Worm (Caenorhabditis elegans): Measurements from ENCODE around the gene idhg-1.

Gene idhg-1

ce11 chrIII:4568455-4568854 lies at the start of gene idhg-1:
Gene idhg-1 (plus strand): TSS chrIII:4568797.
- TF ChIP-seq lin-35 (GFP tag; optimal IDR thresholded peaks at IDR 0.05), result peak in 1 of 3 experiments; percentile 47
- peak; percentile 46; the same call in 1 of the 2 replicates for TF ChIP-seq mcd-1 (GFP tag; IDR thresholded peaks at IDR 0.05)
- peak; percentile 65 for TF ChIP-seq unc-130 (GFP tag; optimal IDR thresholded peaks at IDR 0.05)
- peak; percentile 30 for TF ChIP-seq athp-1 (tag; optimal IDR thresholded peaks at IDR 0.05)
- TF ChIP-seq xnd-1 (tag; optimal IDR thresholded peaks at IDR 0.05), result peak; percentile 0
- TF ChIP-seq ceh-27 (GFP tag; optimal IDR thresholded peaks at IDR 0.05), result peak; percentile 34
- TF ChIP-seq cebp-2 (GFP tag; IDR thresholded peaks at IDR 0.05), result no peak
- no peak for TF ChIP-seq Y53G8AR.9 (GFP tag; conservative IDR thresholded peaks at IDR 0.05)
- TF ChIP-seq F22D6.2 (tag; optimal IDR thresholded peaks at IDR 0.05), result peak; percentile 8
- TF ChIP-seq let-607 (tag; optimal IDR thresholded peaks at IDR 0.05), result peak in 1 of 2 experiments; percentile 11
- 0 out of 2 replicates have a peak, but pooled peaks have one; percentile 55 for TF ChIP-seq egl-44 (GFP tag; IDR thresholded peaks at IDR 0.05)
- TF ChIP-seq nhr-80 (tag; optimal IDR thresholded peaks at IDR 0.05), result peak; percentile 59
- no peak for TF ChIP-seq ztf-28 (GFP tag; IDR thresholded peaks at IDR 0.05)
- no peak for TF ChIP-seq lir-1 (GFP tag; conservative IDR thresholded peaks at IDR 0.05)
- TF ChIP-seq ZK185.1 (tag; optimal IDR thresholded peaks at IDR 0.05; ENCODE audit: poor library complexity, severe bottlenecking), result peak; percentile 83
- TF ChIP-seq die-1 (tag; optimal IDR thresholded peaks at IDR 0.05), result peak; percentile 21
- peak; percentile 55 to 59 for TF ChIP-seq rec-8 (tag; optimal IDR thresholded peaks at IDR 0.05)
- TF ChIP-seq madf-10 (tag; optimal IDR thresholded peaks at IDR 0.05), result peak; percentile 53
- TF ChIP-seq dpl-1 (GFP tag; optimal IDR thresholded peaks at IDR 0.05), result no peak
- peak; percentile 74 for TF ChIP-seq madf-6 (GFP tag; IDR thresholded peaks at IDR 0.05)
- peak; percentile 7 for TF ChIP-seq zim-3 (tag; optimal IDR thresholded peaks at IDR 0.05)
- TF ChIP-seq tbp1 (GFP tag; optimal IDR thresholded peaks at IDR 0.05), result peak; percentile 53
- TF ChIP-seq F39B2.1 (GFP tag; IDR thresholded peaks at IDR 0.05), result no peak
- TF ChIP-seq snpc-4 (GFP tag; optimal IDR thresholded peaks at IDR 0.05), result no peak
- peak in 3 of 4 experiments; percentile 8 to 63 (median 12) for TF ChIP-seq snpc-4 (tag; optimal IDR thresholded peaks at IDR 0.05)
- peak; percentile 46; the same call in 1 of the 2 replicates for TF ChIP-seq ceh-100 (GFP tag; IDR thresholded peaks at IDR 0.05)
- no peak for TF ChIP-seq ets-4 (GFP tag; optimal IDR thresholded peaks at IDR 0.05)
- TF ChIP-seq F23B12.7 (tag; optimal IDR thresholded peaks at IDR 0.05; ENCODE audit: insufficient read depth), result peak; percentile 19
- no peak for TF ChIP-seq ama-1 (optimal IDR thresholded peaks at IDR 0.05)
- peak in 1 of 2 experiments; percentile 23 for TF ChIP-seq ama-1 (GFP tag; optimal IDR thresholded peaks at IDR 0.05)
- TF ChIP-seq gei-17 (GFP tag; optimal IDR thresholded peaks at IDR 0.05), result no peak
- TF ChIP-seq nhr-120 (GFP tag; IDR thresholded peaks at IDR 0.05), result no peak
- no peak for TF ChIP-seq ceh-58 (GFP tag; IDR thresholded peaks at IDR 0.05)
- TF ChIP-seq cebp-1 (GFP tag; IDR thresholded peaks at IDR 0.05), result no peak
- TF ChIP-seq cebp-1 (tag; optimal IDR thresholded peaks at IDR 0.05), result peak; percentile 71
- TF ChIP-seq him-1 (tag; optimal IDR thresholded peaks at IDR 0.05), result peak; percentile 80
- peak; percentile 71; the same call in 1 of the 2 replicates for TF ChIP-seq dox-1 (GFP tag; IDR thresholded peaks at IDR 0.05)
- peak; percentile 64 for TF ChIP-seq nfyb-1 (GFP tag; IDR thresholded peaks at IDR 0.05)
- peak; percentile 7 for TF ChIP-seq efl-1 (GFP tag; optimal IDR thresholded peaks at IDR 0.05)
- TF ChIP-seq nhr-27 (tag; optimal IDR thresholded peaks at IDR 0.05), result no peak
- TF ChIP-seq ztf-3 (GFP tag; optimal IDR thresholded peaks at IDR 0.05), result no peak
- peak; percentile 45 for TF ChIP-seq K12H6.12 (tag; optimal IDR thresholded peaks at IDR 0.05)
- TF ChIP-seq rcor-1 (GFP tag; IDR thresholded peaks at IDR 0.05), result peak; percentile 63; the same call in 1 of the 2 replicates
- no peak for TF ChIP-seq pha-4 (tag; optimal IDR thresholded peaks at IDR 0.05)
- no peak for TF ChIP-seq ztf-6 (GFP tag; IDR thresholded peaks at IDR 0.05)
- TF ChIP-seq dpff-1 (tag; optimal IDR thresholded peaks at IDR 0.05), result no peak
- TF ChIP-seq ekl-4 (GFP tag; IDR thresholded peaks at IDR 0.05), result 0 out of 2 replicates have a peak, but pooled peaks have one; percentile 26
- TF ChIP-seq bed-2 (GFP tag; IDR thresholded peaks at IDR 0.05), result no peak
- peak; percentile 61 for TF ChIP-seq hmg-1.2 (GFP tag; IDR thresholded peaks at IDR 0.05)

Measured in whole organism, young adult.